Fruit fly (Drosophila melanogaster) whole organism, prepupa: Measurements from ENCODE around the gene bab1.
A peak's percentile ranks its signal among the peaks of the same experiment; 100 is the strongest.

Experiments used
- CG11294 ChIP-seq: fragments of 200-800 bp; sonication (Bioruptor generic); IDR thresholded peaks from 2 replicates; pipeline ENCODE4 v1.3.6; 2022; ENCODE audit warnings: missing biosample characterization, missing genetic modification characterization
- CG11762 ChIP-seq: fragments of 200-800 bp; sonication (Bioruptor generic); optimal IDR thresholded peaks from 3 replicates; lab custom pipeline; 2016; ENCODE audit warnings: missing biosample characterization, missing genetic modification characterization; ENCODE audit not compliant: insufficient read depth
- CG11902 ChIP-seq: fragments of 200-800 bp; sonication (Bioruptor generic); optimal IDR thresholded peaks from 3 replicates; lab custom pipeline; 2016; ENCODE audit warnings: missing biosample characterization, missing genetic modification characterization
- CG15336 ChIP-seq: fragments of 200-800 bp; sonication (Bioruptor generic); IDR thresholded peaks from 2 replicates; pipeline ENCODE4 v1.3.6; 2022; ENCODE audit warnings: missing biosample characterization, missing genetic modification characterization
- CG3032 ChIP-seq: fragments of 200-800 bp; optimal IDR thresholded peaks from 2 replicates; lab custom pipeline; 2019; ENCODE audit warnings: missing biosample characterization, mild to moderate bottlenecking, missing genetic modification characterization, moderate library complexity
- CG31627 ChIP-seq: fragments of 200-800 bp; sonication (Bioruptor generic); optimal IDR thresholded peaks from 3 replicates; lab custom pipeline; 2016; ENCODE audit warnings: missing biosample characterization, missing genetic modification characterization
- CG32006 ChIP-seq: fragments of 200-800 bp; sonication (Bioruptor generic); optimal IDR thresholded peaks from 3 replicates; lab custom pipeline; 2017; ENCODE audit warnings: missing biosample characterization, mild to moderate bottlenecking, missing genetic modification characterization
- CG34406 ChIP-seq: fragments of 200-800 bp; sonication (Bioruptor generic); optimal IDR thresholded peaks from 3 replicates; lab custom pipeline; 2016; ENCODE audit warnings: missing biosample characterization, missing genetic modification characterization
- CG4318 ChIP-seq: fragments of 200-800 bp; sonication (Bioruptor generic); optimal IDR thresholded peaks from 3 replicates; lab custom pipeline; 2017; ENCODE audit warnings: missing biosample characterization, mild to moderate bottlenecking, missing genetic modification characterization
- CG6163 ChIP-seq: fragments of 200-800 bp; sonication (Bioruptor generic); IDR thresholded peaks from 3 replicates; pipeline ENCODE4 v1.3.6; 2022; ENCODE audit warnings: missing biosample characterization, missing genetic modification characterization
- CG6276 ChIP-seq: fragments of 200-800 bp; sonication (Bioruptor generic); optimal IDR thresholded peaks from 2 replicates; lab custom pipeline; 2017; ENCODE audit warnings: missing biosample characterization, mild to moderate bottlenecking, missing genetic modification characterization
- CG6854 ChIP-seq: fragments of 200-800 bp; sonication (Bioruptor generic); optimal IDR thresholded peaks from 2 replicates; lab custom pipeline; 2017; ENCODE audit warnings: missing biosample characterization, mild to moderate bottlenecking, missing genetic modification characterization
- CG7368 ChIP-seq: fragments of 200-800 bp; sonication (Bioruptor generic); optimal IDR thresholded peaks from 3 replicates; lab custom pipeline; 2016; ENCODE audit warnings: missing biosample characterization, missing genetic modification characterization
- CG8119 ChIP-seq: fragments of 200-800 bp; sonication (Bioruptor generic); IDR thresholded peaks from 3 replicates; pipeline ENCODE4 v1.3.6; 2022; ENCODE audit warnings: missing biosample characterization, missing genetic modification characterization
- Eip75B ChIP-seq: fragments of 200-800 bp; sonication (Bioruptor generic); optimal IDR thresholded peaks from 3 replicates; lab custom pipeline; 2016; ENCODE audit warnings: missing biosample characterization, missing genetic modification characterization
- Eip78C ChIP-seq: fragments of 200-800 bp; sonication (Bioruptor generic); peaks from one replicate; lab custom pipeline; 2016; ENCODE audit warnings: missing biosample characterization, missing genetic modification characterization
- Eip93F ChIP-seq: fragments of 200-800 bp; sonication (Bioruptor generic); optimal IDR thresholded peaks from 2 replicates; lab custom pipeline; 2016; ENCODE audit warnings: missing biosample characterization, mild to moderate bottlenecking, missing genetic modification characterization
- Ets21C ChIP-seq: fragments of 200-800 bp; sonication (Bioruptor generic); optimal IDR thresholded peaks from 3 replicates; lab custom pipeline; 2016; ENCODE audit warnings: missing biosample characterization, missing genetic modification characterization
- Ets96B ChIP-seq: fragments of 200-800 bp; optimal IDR thresholded peaks from 2 replicates; lab custom pipeline; 2019; ENCODE audit warnings: missing biosample characterization, mild to moderate bottlenecking, missing genetic modification characterization, moderate library complexity
- Gug ChIP-seq: fragments of 200-800 bp; sonication (Bioruptor generic); IDR thresholded peaks from 2 replicates; pipeline ENCODE4 v1.3.6; 2022; ENCODE audit warnings: missing biosample characterization, missing genetic modification characterization
- Hr4 ChIP-seq: fragments of 200-800 bp; sonication (Bioruptor generic); optimal IDR thresholded peaks from 3 replicates; lab custom pipeline; 2016; ENCODE audit warnings: missing biosample characterization, missing genetic modification characterization
- Smox ChIP-seq: fragments of 200-800 bp; sonication (Bioruptor generic); optimal IDR thresholded peaks from 3 replicates; lab custom pipeline; 2016; ENCODE audit warnings: missing biosample characterization, missing genetic modification characterization
- Sox15 ChIP-seq: fragments of 200-800 bp; sonication (Bioruptor generic); optimal IDR thresholded peaks from 3 replicates; lab custom pipeline; 2016; ENCODE audit warnings: missing biosample characterization, missing genetic modification characterization
- cyc ChIP-seq: fragments of 200-800 bp; sonication (Bioruptor generic); optimal IDR thresholded peaks from 3 replicates; lab custom pipeline; 2016; ENCODE audit warnings: missing biosample characterization, missing genetic modification characterization
- dac ChIP-seq: fragments of 200-800 bp; sonication (Bioruptor generic); optimal IDR thresholded peaks from 2 replicates; lab custom pipeline; 2017; ENCODE audit warnings: missing biosample characterization, mild to moderate bottlenecking, missing genetic modification characterization
- dsx ChIP-seq: fragments of 200-800 bp; optimal IDR thresholded peaks from 3 replicates; lab custom pipeline; 2019; ENCODE audit warnings: missing biosample characterization, mild to moderate bottlenecking, missing genetic modification characterization, moderate library complexity; ENCODE audit not compliant: poor library complexity, severe bottlenecking
- eg ChIP-seq: fragments of 200-800 bp; sonication (Bioruptor generic); IDR thresholded peaks from 3 replicates; pipeline ENCODE4 v1.3.6; 2022; ENCODE audit warnings: missing biosample characterization, missing genetic modification characterization
- fkh ChIP-seq: fragments of 200-800 bp; sonication (Bioruptor generic); optimal IDR thresholded peaks from 3 replicates; lab custom pipeline; 2017; ENCODE audit warnings: missing biosample characterization, mild to moderate bottlenecking, missing genetic modification characterization, moderate library complexity
- lz ChIP-seq: fragments of 200-800 bp; sonication (Bioruptor generic); optimal IDR thresholded peaks from 3 replicates; lab custom pipeline; 2016; ENCODE audit warnings: missing biosample characterization, missing genetic modification characterization
- pdm3 ChIP-seq: fragments of 200-800 bp; sonication (Bioruptor generic); optimal IDR thresholded peaks from 3 replicates; lab custom pipeline; 2016; ENCODE audit warnings: missing biosample characterization, missing genetic modification characterization
- salr ChIP-seq, 2 experiments: fragments of 200-800 bp; sonication (Bioruptor generic); optimal IDR thresholded peaks; 3 replicates each; lab custom pipeline; 2016 to 2018; ENCODE audit warnings: missing biosample characterization in 2 of 2, missing genetic modification characterization in 2 of 2, mild to moderate bottlenecking in 1 of 2
- ss ChIP-seq, 2 experiments: fragments of 200-800 bp; sonication (Bioruptor generic); optimal IDR thresholded peaks; 2 replicates in 1 of 2; 3 replicates in 1 of 2; lab custom pipeline; 2017 to 2018; ENCODE audit warnings: mild to moderate bottlenecking in 2 of 2, missing biosample characterization in 2 of 2, missing genetic modification characterization in 2 of 2, moderate library complexity in 1 of 2
- svp ChIP-seq: fragments of 200-800 bp; sonication (Bioruptor generic); peaks from one replicate; lab custom pipeline; 2016; ENCODE audit warnings: missing biosample characterization, missing genetic modification characterization
- topi ChIP-seq: fragments of 200-800 bp; sonication (Bioruptor generic); optimal IDR thresholded peaks from 3 replicates; lab custom pipeline; 2016; ENCODE audit warnings: missing biosample characterization, missing genetic modification characterization

The bab1 gene

DNA sequence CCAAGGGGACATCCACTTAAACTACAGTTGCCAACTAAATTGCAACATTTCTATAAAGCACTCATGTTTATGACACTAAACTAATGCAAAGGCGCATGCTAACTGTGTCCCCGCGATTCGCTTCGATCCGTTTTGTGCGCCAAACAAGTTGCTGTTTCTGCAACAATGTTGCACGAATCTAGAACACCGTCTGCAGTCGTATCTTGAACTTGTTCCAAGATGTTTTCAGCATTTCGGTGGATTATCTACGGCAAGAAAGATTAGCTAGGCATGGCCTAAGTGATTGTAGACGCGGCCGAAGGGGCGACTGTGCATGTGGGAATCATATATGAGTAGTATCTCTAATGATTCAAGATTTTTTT, 19.3 kb upstream of the bab1 start:
- peak; percentile 90 for TF ChIP-seq dsx (GFP tag; lab: Kevin White, UChicago)
- no peak for TF ChIP-seq CG11294 (GFP tag; lab: Robert Waterston, UW)
- TF ChIP-seq CG31627 (GFP tag; lab: Kevin White, UChicago), result no peak
- TF ChIP-seq CG6276, result no peak

DNA sequence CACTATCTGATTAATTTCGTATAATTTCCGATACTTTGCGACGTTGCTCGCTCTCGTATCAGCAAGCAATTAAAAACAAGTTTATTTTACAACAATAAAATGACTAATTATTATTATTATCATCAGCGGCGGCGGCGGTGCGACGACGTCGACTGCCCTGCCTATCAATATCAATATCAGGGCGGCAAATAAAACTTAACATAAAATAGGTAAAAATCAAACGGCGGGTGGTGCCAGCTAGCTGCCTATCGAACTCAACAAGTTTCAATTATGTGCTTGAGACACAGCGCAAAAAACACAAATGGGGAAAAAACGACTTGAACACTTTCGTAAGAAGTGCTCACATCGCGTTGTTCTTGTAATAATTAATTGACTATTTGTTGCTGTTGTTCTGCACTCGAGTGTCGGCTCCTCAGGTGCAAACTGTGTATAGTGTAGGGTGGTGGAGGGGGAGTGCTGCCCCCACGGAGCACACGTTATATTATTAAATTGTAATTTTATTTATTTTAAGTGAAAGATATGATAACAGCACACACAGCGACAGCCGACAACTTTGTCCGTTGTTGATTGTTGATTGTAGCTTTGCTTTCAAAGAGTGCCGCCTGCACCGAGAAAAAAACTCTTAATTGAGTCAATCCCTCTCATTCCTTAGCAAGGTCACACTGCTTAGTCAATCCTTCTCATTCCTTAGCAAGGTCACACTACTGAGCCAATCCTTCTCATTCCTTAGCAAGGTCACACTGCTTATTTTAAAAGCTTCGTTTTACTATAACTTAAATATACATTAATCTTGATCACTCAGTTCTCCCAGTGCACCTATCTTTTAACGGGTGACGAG, 18.7 kb upstream of the bab1 start:
- peak; percentile 36 for TF ChIP-seq Eip78C
- TF ChIP-seq dsx (GFP tag; lab: Kevin White, UChicago), result no peak
- no peak; the same call in 1 of the 2 replicates for TF ChIP-seq Gug (GFP tag; lab: Robert Waterston, UW)
- no peak for TF ChIP-seq Ets21C (GFP tag; lab: Kevin White, UChicago)
- TF ChIP-seq Ets96B, result no peak
- TF ChIP-seq topi (GFP tag; lab: Kevin White, UChicago), result no peak
- TF ChIP-seq CG7368 (GFP tag; lab: Kevin White, UChicago), result no peak
- TF ChIP-seq CG6163 (GFP tag; lab: Robert Waterston, UW), result 0 out of 3 replicates have a peak, but pooled peaks have one; percentile 38
- TF ChIP-seq CG32006 (GFP tag; lab: Kevin White, UChicago), result peak; percentile 40
- no peak for TF ChIP-seq dac (GFP tag; lab: Kevin White, UChicago)
- TF ChIP-seq Sox15 (GFP tag; lab: Kevin White, UChicago), result no peak
- TF ChIP-seq salr (GFP tag; optimal IDR thresholded peaks at IDR 0.05; lab: Kevin White, UChicago), result no peak
- TF ChIP-seq CG3032 (tag; lab: Kevin White, UChicago), result no peak
- TF ChIP-seq Smox (GFP tag; lab: Kevin White, UChicago), result no peak
- TF ChIP-seq CG11762 (GFP tag; lab: Kevin White, UChicago), result no peak
- peak; percentile 25; the same call in 1 of the 2 replicates for TF ChIP-seq CG15336 (GFP tag; lab: Robert Waterston, UW)
- no peak for TF ChIP-seq CG11294 (GFP tag; lab: Robert Waterston, UW)
- no peak for TF ChIP-seq lz
- TF ChIP-seq Hr4 (GFP tag; lab: Kevin White, UChicago), result no peak
- TF ChIP-seq cyc (GFP tag; lab: Kevin White, UChicago), result no peak
- peak; percentile 9 for TF ChIP-seq fkh (GFP tag; lab: Kevin White, UChicago)
- TF ChIP-seq CG31627 (GFP tag; lab: Kevin White, UChicago), result no peak
- no peak for TF ChIP-seq Eip93F (GFP tag; lab: Kevin White, UChicago)
- TF ChIP-seq ss (GFP tag; optimal IDR thresholded peaks at IDR 0.05; lab: Kevin White, UChicago), result no peak
- TF ChIP-seq CG6854 (GFP tag; lab: Kevin White, UChicago), result no peak
- TF ChIP-seq pdm3, result no peak
- TF ChIP-seq CG8119 (GFP tag; lab: Robert Waterston, UW), result no peak
- no peak for TF ChIP-seq CG34406 (GFP tag; lab: Kevin White, UChicago)
- no peak for TF ChIP-seq CG11902 (GFP tag; lab: Kevin White, UChicago)
- no peak for TF ChIP-seq Eip75B (GFP tag; lab: Kevin White, UChicago)
- peak; percentile 47; the same call in 2 of the 3 replicates for TF ChIP-seq eg (GFP tag; lab: Robert Waterston, UW)
- TF ChIP-seq CG4318 (GFP tag; lab: Kevin White, UChicago), result peak; percentile 32

DNA sequence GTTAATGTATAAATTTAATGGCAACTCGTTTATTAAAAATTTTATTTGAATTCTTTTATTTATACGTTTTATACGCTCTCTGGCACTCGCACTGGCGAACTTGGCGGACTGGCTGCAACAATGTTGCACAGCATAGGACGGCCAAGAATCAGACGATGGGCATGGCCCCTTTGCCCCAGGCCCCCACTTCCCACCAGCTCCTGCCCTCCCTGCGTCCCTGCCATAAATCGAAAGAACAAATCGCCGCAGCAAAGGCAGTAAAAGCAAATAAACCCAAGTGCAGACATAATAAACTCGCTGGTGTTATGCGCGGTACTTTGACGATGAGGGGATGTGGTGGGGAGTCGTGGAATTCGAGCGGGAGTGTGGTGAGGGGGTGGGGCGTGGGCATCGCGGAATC, 17.6 kb upstream of the bab1 start:
- TF ChIP-seq dsx (GFP tag; lab: Kevin White, UChicago), result peak; percentile 100
- 0 out of 3 replicates have a peak, but pooled peaks have one; percentile 40 for TF ChIP-seq CG6163 (GFP tag; lab: Robert Waterston, UW)
- no peak for TF ChIP-seq svp (GFP tag; lab: Kevin White, UChicago)

DNA sequence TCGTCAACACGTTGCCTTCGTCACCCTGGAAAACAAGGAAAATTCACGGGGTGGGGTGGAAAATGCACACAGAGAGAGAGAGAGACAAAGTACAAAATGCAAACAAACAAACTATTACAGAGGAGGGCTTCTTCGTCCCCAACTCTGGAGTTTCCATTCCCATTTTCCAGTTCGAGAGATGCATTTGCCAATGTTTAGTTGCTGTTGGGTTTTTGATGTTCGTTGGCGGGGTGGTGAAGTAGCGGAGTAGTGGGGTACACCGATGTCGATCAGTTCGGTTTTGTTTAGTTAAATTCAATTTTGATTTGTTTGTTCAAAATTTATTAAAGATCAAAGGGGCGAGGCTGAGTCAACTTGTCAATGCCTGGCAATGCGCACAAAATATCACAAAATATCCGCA, 16.7 kb upstream of the bab1 start:
- no peak for TF ChIP-seq dac (GFP tag; lab: Kevin White, UChicago)
- TF ChIP-seq fkh (GFP tag; lab: Kevin White, UChicago), result peak; percentile 40
